Fruit fly (Drosophila melanogaster) whole organism, embryonic: Measurements from ENCODE around the gene Ldaf1.

ENCODE experiments used
- Bdp1 ChIP-seq: fragments of 200-800 bp; sonication (Bioruptor generic); optimal IDR thresholded peaks from 3 replicates; lab custom pipeline; 2016; ENCODE audit warnings: missing biosample characterization, missing genetic modification characterization
- CG10366 ChIP-seq: fragments of 200-800 bp; sonication (Bioruptor generic); IDR thresholded peaks from 2 replicates; pipeline ENCODE4 v1.3.6; 2022; ENCODE audit warnings: missing biosample characterization, missing genetic modification characterization
- CG10431 ChIP-seq: fragments of 200-800 bp; sonication (Bioruptor generic); optimal IDR thresholded peaks from 3 replicates; lab custom pipeline; 2018; ENCODE audit warnings: missing biosample characterization, mild to moderate bottlenecking, missing genetic modification characterization
- CG11085 ChIP-seq: fragments of 200-800 bp; sonication (Bioruptor generic); IDR thresholded peaks from 2 replicates; pipeline ENCODE4 v1.3.6; 2022; ENCODE audit warnings: missing biosample characterization, missing genetic modification characterization
- CG11093 ChIP-seq: fragments of 200-800 bp; sonication (Bioruptor generic); IDR thresholded peaks from 3 replicates; pipeline ENCODE4 v1.3.6; 2022; ENCODE audit warnings: missing biosample characterization, missing genetic modification characterization
- CG11398 ChIP-seq: fragments of 200-800 bp; sonication (Bioruptor generic); optimal IDR thresholded peaks from 2 replicates; lab custom pipeline; 2016; ENCODE audit warnings: missing biosample characterization, missing genetic modification characterization
- CG11723 ChIP-seq: fragments of 200-800 bp; sonication (Bioruptor generic); optimal IDR thresholded peaks from 2 replicates; lab custom pipeline; 2017; ENCODE audit warnings: missing biosample characterization, mild to moderate bottlenecking, missing genetic modification characterization
- CG13296 ChIP-seq: fragments of 200-800 bp; sonication (Bioruptor generic); optimal IDR thresholded peaks from 3 replicates; lab custom pipeline; 2018; ENCODE audit warnings: missing biosample characterization, mild to moderate bottlenecking, missing genetic modification characterization
- CG15514 ChIP-seq: fragments of 200-800 bp; sonication (Bioruptor generic); optimal IDR thresholded peaks from 3 replicates; lab custom pipeline; 2017; ENCODE audit warnings: missing biosample characterization, missing genetic modification characterization, mild to moderate bottlenecking, moderate library complexity, missing genetic modification reagents
- CG17568 ChIP-seq: fragments of 200-800 bp; sonication (Bioruptor generic); optimal IDR thresholded peaks from 2 replicates; lab custom pipeline; 2018; ENCODE audit warnings: missing biosample characterization, mild to moderate bottlenecking, missing genetic modification characterization, moderate library complexity
- CG1792 ChIP-seq: fragments of 200-800 bp; sonication (Bioruptor generic); optimal IDR thresholded peaks from 2 replicates; lab custom pipeline; 2016; ENCODE audit warnings: missing biosample characterization, missing genetic modification characterization
- CG30431 ChIP-seq: fragments of 200-800 bp; sonication (Bioruptor generic); optimal IDR thresholded peaks from 2 replicates; lab custom pipeline; 2017; ENCODE audit warnings: missing biosample characterization, missing genetic modification characterization
- CG31224 ChIP-seq: fragments of 200-800 bp; sonication (Bioruptor generic); IDR thresholded peaks from 2 replicates; pipeline ENCODE4 v1.3.6; 2022; ENCODE audit warnings: missing biosample characterization, missing genetic modification characterization
- CG3995 ChIP-seq: fragments of 200-800 bp; sonication (Bioruptor generic); optimal IDR thresholded peaks from 3 replicates; lab custom pipeline; 2016; ENCODE audit warnings: missing biosample characterization, missing genetic modification characterization
- CG4820 ChIP-seq: fragments of 200-800 bp; sonication (Bioruptor generic); optimal IDR thresholded peaks from 3 replicates; lab custom pipeline; 2016; ENCODE audit warnings: missing biosample characterization, missing genetic modification characterization
- CG6175 ChIP-seq: fragments of 200-800 bp; sonication (Bioruptor generic); IDR thresholded peaks from 3 replicates; pipeline ENCODE4 v1.3.6; 2022; ENCODE audit warnings: missing biosample characterization, missing genetic modification characterization
- CG6689 ChIP-seq: fragments of 200-800 bp; sonication (Bioruptor generic); IDR thresholded peaks from 2 replicates; pipeline ENCODE4 v1.3.6; 2022; ENCODE audit warnings: missing biosample characterization, missing genetic modification characterization
- CG8089 ChIP-seq: fragments of 200-800 bp; sonication (Bioruptor generic); optimal IDR thresholded peaks from 3 replicates; lab custom pipeline; 2016; ENCODE audit warnings: missing biosample characterization, missing genetic modification characterization
- CG8281 ChIP-seq: fragments of 200-800 bp; sonication (Bioruptor generic); optimal IDR thresholded peaks from 2 replicates; lab custom pipeline; 2018; ENCODE audit warnings: missing biosample characterization, mild to moderate bottlenecking, missing genetic modification characterization, moderate library complexity
- D19B ChIP-seq: fragments of 200-800 bp; sonication (Bioruptor generic); optimal IDR thresholded peaks from 2 replicates; lab custom pipeline; 2017; ENCODE audit warnings: missing biosample characterization, mild to moderate bottlenecking, missing genetic modification characterization
- Dfd ChIP-seq, 2 experiments: fragments of >200 bp; optimal IDR thresholded peaks; 2 replicates each; lab custom pipeline; 2017; ENCODE audit warnings: missing biosample characterization in 2 of 2, missing genetic modification characterization in 2 of 2
- Dll ChIP-seq: fragments of 200-800 bp; sonication (Bioruptor generic); IDR thresholded peaks from 4 replicates; pipeline ENCODE4 v1.3.6; 2022; ENCODE audit warnings: missing biosample characterization, missing genetic modification characterization; ENCODE audit not compliant: partially characterized antibody
- Ets97D ChIP-seq: fragments of 200-800 bp; sonication (Bioruptor generic); optimal IDR thresholded peaks from 3 replicates; lab custom pipeline; 2016; ENCODE audit warnings: missing biosample characterization, missing genetic modification characterization
- Gug ChIP-seq: fragments of 200-800 bp; sonication (Bioruptor generic); IDR thresholded peaks from 4 replicates; pipeline ENCODE4 v1.3.6; 2022; ENCODE audit warnings: missing biosample characterization, missing genetic modification characterization
- MESR4 ChIP-seq: fragments of 200-800 bp; sonication (Bioruptor generic); optimal IDR thresholded peaks from 2 replicates; lab custom pipeline; 2018; ENCODE audit warnings: missing biosample characterization, mild to moderate bottlenecking, missing genetic modification characterization, moderate library complexity
- NFAT ChIP-seq: fragments of 200-800 bp; sonication (Bioruptor generic); IDR thresholded peaks from 2 replicates; pipeline ENCODE4 v1.3.6; 2022; ENCODE audit warnings: missing biosample characterization, missing genetic modification characterization
- ash1 ChIP-seq: fragments of 200-800 bp; sonication (Bioruptor generic); optimal IDR thresholded peaks from 2 replicates; lab custom pipeline; 2018; ENCODE audit warnings: missing biosample characterization, mild to moderate bottlenecking, missing genetic modification characterization
- bowl ChIP-seq: fragments of 200-800 bp; sonication (Bioruptor generic); IDR thresholded peaks from 2 replicates; pipeline ENCODE4 v1.3.6; 2022; ENCODE audit warnings: missing biosample characterization, missing genetic modification characterization
- btn ChIP-seq: fragments of 200-800 bp; sonication (Bioruptor generic); optimal IDR thresholded peaks from 2 replicates; lab custom pipeline; 2016; ENCODE audit warnings: missing biosample characterization, missing genetic modification characterization
- cas ChIP-seq: fragments of 200-800 bp; sonication (Bioruptor generic); IDR thresholded peaks from 2 replicates; pipeline ENCODE4 v1.3.6; 2022; ENCODE audit warnings: missing biosample characterization, missing genetic modification characterization
- ci ChIP-seq: fragments of 200-800 bp; sonication (Bioruptor generic); IDR thresholded peaks from 3 replicates; pipeline ENCODE4 v1.3.6; 2022; ENCODE audit warnings: missing biosample characterization, missing genetic modification characterization
- crc ChIP-seq: fragments of 200-800 bp; sonication (Bioruptor generic); optimal IDR thresholded peaks from 2 replicates; lab custom pipeline; 2016; ENCODE audit warnings: missing biosample characterization, missing genetic modification characterization
- emc ChIP-seq: fragments of 200-800 bp; sonication (Bioruptor generic); optimal IDR thresholded peaks from 2 replicates; lab custom pipeline; 2016; ENCODE audit warnings: missing biosample characterization, missing genetic modification characterization
- en ChIP-seq: fragments of 200-800 bp; sonication (Bioruptor generic); optimal IDR thresholded peaks from 2 replicates; lab custom pipeline; 2016; ENCODE audit warnings: missing biosample characterization, missing genetic modification characterization
- eyg ChIP-seq: fragments of 200-800 bp; sonication (Bioruptor generic); optimal IDR thresholded peaks from 3 replicates; lab custom pipeline; 2016; ENCODE audit warnings: missing biosample characterization, missing genetic modification characterization
- fd3F ChIP-seq: fragments of 200-800 bp; sonication (Bioruptor generic); optimal IDR thresholded peaks from 2 replicates; lab custom pipeline; 2018; ENCODE audit warnings: missing biosample characterization, mild to moderate bottlenecking, missing genetic modification characterization, moderate library complexity
- fd64A ChIP-seq: fragments of 200-800 bp; sonication (Bioruptor generic); optimal IDR thresholded peaks from 3 replicates; lab custom pipeline; 2018; ENCODE audit warnings: missing biosample characterization, mild to moderate bottlenecking, missing genetic modification characterization
- ftz-f1 ChIP-seq: fragments of 200-800 bp; sonication (Bioruptor generic); optimal IDR thresholded peaks from 2 replicates; lab custom pipeline; 2016; ENCODE audit warnings: missing biosample characterization, missing genetic modification characterization
- gt ChIP-seq: fragments of 200-800 bp; sonication (Bioruptor generic); IDR thresholded peaks from 2 replicates; pipeline ENCODE4 v1.3.6; 2022; ENCODE audit warnings: missing biosample characterization, missing genetic modification characterization
- h ChIP-seq: fragments of >200 bp; optimal IDR thresholded peaks from 2 replicates; lab custom pipeline; 2017
- nmo ChIP-seq: fragments of 200-800 bp; sonication (Bioruptor generic); optimal IDR thresholded peaks from 2 replicates; lab custom pipeline; 2018; ENCODE audit warnings: missing biosample characterization, mild to moderate bottlenecking, missing genetic modification characterization, moderate library complexity
- onecut ChIP-seq: fragments of 200-800 bp; sonication (Bioruptor generic); IDR thresholded peaks from 2 replicates; pipeline ENCODE4 v1.3.6; 2022; ENCODE audit warnings: missing biosample characterization, missing genetic modification characterization
- otp ChIP-seq: fragments of 200-800 bp; sonication (Bioruptor generic); IDR thresholded peaks from 3 replicates; pipeline ENCODE4, ENCODE4 v1.3.6; 2022; ENCODE audit warnings: missing biosample characterization, missing genetic modification characterization
- pita ChIP-seq: fragments of 200-800 bp; sonication (Bioruptor generic); optimal IDR thresholded peaks from 2 replicates; lab custom pipeline; 2017; ENCODE audit warnings: missing biosample characterization, mild to moderate bottlenecking, missing genetic modification characterization
- psq ChIP-seq: fragments of 200-800 bp; sonication (Bioruptor generic); optimal IDR thresholded peaks from 2 replicates; lab custom pipeline; 2017; ENCODE audit warnings: missing biosample characterization, missing genetic modification characterization
- ranshi ChIP-seq: fragments of 200-800 bp; sonication (Bioruptor generic); IDR thresholded peaks from 2 replicates; pipeline ENCODE4 v1.3.6; 2022; ENCODE audit warnings: missing biosample characterization, missing genetic modification characterization
- run ChIP-seq: fragments of 200-800 bp; sonication (Bioruptor generic); optimal IDR thresholded peaks from 3 replicates; lab custom pipeline; 2018; ENCODE audit warnings: missing biosample characterization, mild to moderate bottlenecking, missing genetic modification characterization
- shn ChIP-seq: fragments of 200-800 bp; sonication (Bioruptor generic); optimal IDR thresholded peaks from 3 replicates; lab custom pipeline; 2016; ENCODE audit warnings: missing biosample characterization, missing genetic modification characterization
- sisA ChIP-seq: fragments of 200-800 bp; sonication (Bioruptor generic); IDR thresholded peaks from 2 replicates; pipeline ENCODE4 v1.3.6; 2022; ENCODE audit warnings: missing biosample characterization, missing genetic modification characterization
- tgo ChIP-seq: fragments of 200-800 bp; sonication (Bioruptor generic); IDR thresholded peaks from 3 replicates; pipeline ENCODE4 v1.3.6; 2022; ENCODE audit warnings: missing biosample characterization, missing genetic modification characterization
- wek ChIP-seq: fragments of 200-800 bp; sonication (Bioruptor generic); optimal IDR thresholded peaks from 3 replicates; lab custom pipeline; 2018; ENCODE audit warnings: missing biosample characterization, mild to moderate bottlenecking, missing genetic modification characterization, moderate library complexity
- wor ChIP-seq: fragments of 200-800 bp; sonication (Bioruptor generic); IDR thresholded peaks from 2 replicates; pipeline ENCODE4 v1.3.6; 2022; ENCODE audit warnings: missing biosample characterization, missing genetic modification characterization
- z ChIP-seq: fragments of 200-800 bp; sonication (Bioruptor generic); IDR thresholded peaks from 3 replicates; pipeline ENCODE4 v1.3.6; 2022; ENCODE audit warnings: missing biosample characterization, missing genetic modification characterization

Ldaf1 gene

DNA sequence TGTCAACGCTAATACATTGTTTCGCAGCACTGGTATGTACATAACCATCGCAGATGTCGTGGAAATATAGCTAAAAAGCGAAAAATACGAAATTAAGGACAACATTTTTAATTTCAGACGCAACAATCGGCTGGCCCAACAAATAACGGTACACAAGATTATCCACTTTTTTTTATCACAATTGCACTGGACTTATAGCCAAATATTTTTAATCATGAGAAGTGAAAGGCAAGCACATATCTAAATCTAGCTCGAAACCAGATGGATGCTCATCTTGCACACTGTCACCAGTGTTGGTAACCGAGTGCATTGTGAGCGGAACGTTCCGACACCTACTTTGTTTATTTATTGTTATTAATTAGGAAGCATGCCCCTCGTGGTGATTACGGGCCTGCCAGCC lies 38.3 kb upstream of the Ldaf1 start, which contains the start of the genes CG3857 and CG3587 (continued):
- TF ChIP-seq Dfd (GFP tag; optimal IDR thresholded peaks at IDR 0.05; lab: Kevin White, UChicago) (no peak), shn (peak; percentile 91), nmo (peak; percentile 83), CG17568 (GFP tag; lab: Kevin White, UChicago) (peak; percentile 46), fd64A (GFP tag; lab: Kevin White, UChicago) (no peak), h (lab: Kevin White, UChicago) (no peak), otp (GFP tag; lab: Robert Waterston, UW) (no peak), wek (GFP tag; lab: Kevin White, UChicago) (no peak), CG4820 (peak; percentile 70), CG6689 (GFP tag; lab: Robert Waterston, UW) (peak; percentile 71), ftz-f1 (no peak), pita (no peak), cas (GFP tag; lab: Robert Waterston, UW) (0 out of 2 replicates have a peak, but pooled peaks have one; percentile 28), CG6175 (GFP tag; lab: Robert Waterston, UW) (no peak), CG1792 (GFP tag; lab: Kevin White, UChicago) (peak; percentile 53), CG30431 (GFP tag; lab: Kevin White, UChicago) (peak; percentile 36), CG8089 (peak; percentile 76), emc (GFP tag; lab: Kevin White, UChicago) (no peak), Dll (GFP tag; lab: Robert Waterston, UW) (no peak), CG31224 (GFP tag; lab: Robert Waterston, UW) (peak; percentile 39; the same call in 1 of the 2 replicates), CG3995 (peak; percentile 68), Gug (GFP tag; lab: Robert Waterston, UW) (peak; percentile 67; the same call in 3 of the 4 replicates), NFAT (GFP tag; lab: Robert Waterston, UW) (peak; percentile 65), wor (GFP tag; lab: Robert Waterston, UW) (peak; percentile 60), ci (GFP tag; lab: Robert Waterston, UW) (no peak), CG15514 (GFP tag; lab: Kevin White, UChicago) (peak; percentile 82), MESR4 (GFP tag; lab: Kevin White, UChicago) (peak; percentile 40), CG11398 (GFP tag; lab: Kevin White, UChicago) (peak; percentile 80), bowl (no peak), CG10366 (GFP tag; lab: Robert Waterston, UW) (peak; percentile 75), gt (no peak), CG8281 (tag; lab: Kevin White, UChicago) (peak; percentile 11), fd3F (GFP tag; lab: Kevin White, UChicago) (peak; percentile 50), run (tag; lab: Kevin White, UChicago) (peak; percentile 29), CG11093 (GFP tag; lab: Robert Waterston, UW) (peak; percentile 62; the same call in 1 of the 3 replicates), CG11085 (GFP tag; lab: Robert Waterston, UW) (peak; percentile 64), z (GFP tag; lab: Robert Waterston, UW) (0 out of 3 replicates have a peak, but pooled peaks have one; percentile 9), ranshi (GFP tag; lab: Robert Waterston, UW) (peak; percentile 43; the same call in 1 of the 2 replicates), btn (peak; percentile 23), psq (peak; percentile 18), crc (GFP tag; lab: Kevin White, UChicago) (peak; percentile 50), CG13296 (peak; percentile 43), onecut (peak; percentile 35; the same call in 1 of the 2 replicates), CG10431 (no peak), Bdp1 (peak; percentile 71), sisA (GFP tag; lab: Robert Waterston, UW) (peak; percentile 66), CG11723 (GFP tag; lab: Kevin White, UChicago) (peak; percentile 50), en (GFP tag; lab: Kevin White, UChicago) (peak; percentile 46), eyg (GFP tag; lab: Kevin White, UChicago) (peak; percentile 67), D19B (GFP tag; lab: Kevin White, UChicago) (peak; percentile 48), tgo (GFP tag; lab: Robert Waterston, UW) (peak; percentile 73), Ets97D (peak; percentile 80), ash1 (no peak)
